Worm (Caenorhabditis elegans): ENCODE results near the gene C14B1.2.

C14B1.2 gene

DNA sequence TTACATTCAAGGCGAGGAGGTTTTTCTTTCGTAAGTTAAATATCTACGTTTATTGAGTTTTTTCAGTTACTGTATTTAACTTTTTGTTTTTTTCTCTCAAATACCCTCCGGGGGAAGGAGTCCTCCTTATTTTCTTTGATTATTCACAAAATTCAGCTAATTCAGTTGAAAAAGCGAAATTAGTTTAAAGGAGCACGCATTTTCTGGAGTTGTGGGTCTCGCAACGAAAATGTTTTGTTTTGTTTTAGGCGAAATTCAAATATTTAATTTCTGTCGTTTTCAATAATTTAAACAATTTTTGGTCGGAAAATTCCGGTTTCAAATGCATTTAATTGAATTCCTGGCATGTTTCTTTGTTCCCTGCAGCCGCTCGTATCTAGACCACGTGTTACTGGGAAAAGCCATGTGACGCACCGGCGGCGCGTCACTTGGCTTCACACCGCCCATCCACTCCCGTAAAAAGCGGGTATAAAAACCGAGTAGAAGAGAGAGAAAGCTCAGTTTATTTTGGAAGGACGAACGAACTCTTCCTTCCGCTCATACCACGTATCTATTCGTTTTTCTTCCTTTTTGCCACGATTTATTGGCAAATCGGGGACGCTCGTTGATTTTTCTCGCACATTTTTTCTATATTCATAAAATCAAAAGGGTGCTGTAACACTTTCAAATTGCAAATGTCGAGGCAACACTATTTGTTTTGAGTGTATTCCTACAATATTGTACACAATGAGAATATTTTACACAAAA is 33.6 kb downstream of the C14B1.2 start:
- TF ChIP-seq unc-62 (GFP tag; optimal IDR thresholded peaks at IDR 0.05) = no peak

DNA sequence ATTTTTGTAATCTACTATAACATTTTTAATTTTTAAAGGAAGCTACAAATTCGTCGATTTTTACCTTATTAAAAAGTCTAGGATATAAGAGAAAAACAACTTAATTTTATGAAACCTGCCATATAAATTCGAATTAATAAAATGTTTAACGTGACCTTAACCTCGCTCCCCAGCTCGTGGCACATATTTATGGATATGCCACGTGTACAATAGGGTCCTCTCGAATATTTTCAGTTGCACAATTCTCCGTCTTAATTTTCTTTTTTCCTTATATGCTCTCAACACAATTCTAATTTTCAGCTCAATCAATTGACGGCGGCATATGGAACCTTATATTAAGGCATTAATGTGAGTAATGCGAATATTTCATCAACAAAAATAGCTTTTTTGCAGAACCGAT is 34.2 kb downstream of the C14B1.2 start, which contains the start of gene F34D10.4:
F34D10.4 (plus strand) TSS at position 301 of the 400 bp plus-strand sequence.
- no peak for TF ChIP-seq unc-62 (GFP tag; optimal IDR thresholded peaks at IDR 0.05)

DNA sequence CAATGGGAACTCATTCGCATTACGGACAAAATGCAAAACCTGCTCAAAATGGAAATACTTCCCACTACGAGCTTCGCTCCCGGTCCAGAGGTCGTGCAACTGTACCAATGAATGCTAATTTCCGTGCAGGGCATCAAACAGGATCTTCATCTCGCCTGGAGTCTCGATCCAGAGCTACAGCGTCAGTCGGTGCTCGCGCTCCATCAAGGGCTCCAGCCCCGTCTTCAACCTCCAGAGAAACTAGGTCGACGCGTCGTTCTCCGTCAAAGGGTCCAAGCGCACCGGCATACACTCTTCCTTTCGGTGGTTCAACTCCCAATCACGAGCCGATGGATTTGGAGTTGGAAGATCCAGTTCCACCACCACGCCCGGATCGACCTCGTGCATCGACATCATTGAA is 35.7 kb downstream of the C14B1.2 start:
- no peak for TF ChIP-seq unc-62 (GFP tag; optimal IDR thresholded peaks at IDR 0.05)

DNA sequence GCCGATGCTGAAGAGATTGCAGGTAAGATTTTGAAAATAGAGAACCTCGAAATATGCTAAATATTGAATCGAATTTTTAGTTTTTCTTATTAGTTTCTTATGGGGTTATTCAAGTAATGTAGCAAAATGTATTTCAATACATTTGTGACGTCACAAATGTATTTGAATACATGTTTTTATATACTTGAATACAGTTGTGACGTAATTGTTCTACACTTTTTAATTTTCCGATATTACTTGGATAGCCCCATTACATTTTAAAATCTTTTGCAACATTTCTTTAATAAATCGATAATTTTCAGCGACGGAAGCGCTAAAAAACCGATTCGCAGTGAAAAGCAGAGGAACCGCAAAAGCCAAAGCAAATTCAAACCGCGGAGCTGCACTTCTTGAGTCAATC is 36.3 kb downstream of the C14B1.2 start:
- TF ChIP-seq unc-62 (GFP tag; optimal IDR thresholded peaks at IDR 0.05) = no peak

DNA sequence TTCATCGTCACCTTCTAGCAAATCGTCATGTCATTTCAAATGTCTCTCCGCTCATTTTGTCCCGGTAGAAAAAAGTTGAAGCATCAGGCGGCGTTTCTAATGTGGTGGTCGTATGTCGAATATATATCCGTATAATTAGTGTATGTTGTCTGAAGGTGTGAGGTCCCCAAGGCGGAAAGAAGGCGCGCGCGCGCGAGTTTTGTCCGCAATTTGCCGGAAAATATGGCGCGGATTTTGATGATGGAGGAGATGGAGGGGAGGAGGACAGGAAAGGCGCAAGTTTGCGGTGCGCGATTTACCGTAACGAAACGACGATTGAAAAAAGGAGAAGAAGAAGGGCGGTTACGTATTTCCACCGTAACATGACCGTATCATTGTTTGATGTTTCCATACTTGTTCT is 40.0 kb downstream of the C14B1.2 start:
- TF ChIP-seq unc-62 (GFP tag; optimal IDR thresholded peaks at IDR 0.05) = no peak

DNA sequence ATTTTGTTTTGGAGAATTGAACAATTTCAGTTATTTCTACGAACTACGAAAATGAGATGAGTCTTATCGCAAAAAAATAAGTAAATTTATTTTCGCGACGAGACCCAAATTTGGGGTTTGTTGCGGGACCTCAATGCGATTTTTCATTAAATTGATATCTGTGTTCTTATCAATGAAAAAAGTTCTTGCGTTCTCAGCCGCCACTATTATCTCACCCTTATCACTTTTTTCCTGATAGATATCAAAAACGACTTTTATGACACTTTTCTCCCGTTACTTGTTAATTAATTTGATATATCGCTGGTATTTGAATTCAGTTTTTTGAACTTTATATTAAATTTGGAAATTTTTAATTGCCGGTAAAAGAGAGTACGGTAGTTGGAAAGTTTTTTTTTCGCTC is 41.3 kb downstream of the C14B1.2 start:
- TF ChIP-seq unc-62 (GFP tag; optimal IDR thresholded peaks at IDR 0.05) = no peak

DNA sequence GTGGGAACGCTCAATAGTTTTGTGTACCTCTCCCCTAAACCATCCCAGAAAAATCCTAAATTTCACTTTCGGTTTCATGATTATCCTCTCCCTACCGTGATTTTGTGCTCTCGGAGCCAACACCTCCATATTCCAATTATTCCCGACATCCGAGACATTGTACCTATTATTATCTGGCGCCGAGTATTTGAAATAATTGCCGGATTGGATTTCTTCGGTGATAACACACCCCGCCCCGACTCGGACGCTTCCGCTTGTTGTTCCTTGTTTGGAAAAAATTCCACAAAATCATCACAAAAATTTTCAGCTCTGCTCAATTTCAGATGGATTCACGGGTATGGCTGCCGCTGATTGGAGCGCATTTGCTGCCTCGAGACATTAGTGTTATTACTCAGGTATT is 43.1 kb downstream of the C14B1.2 start, which contains the start of gene lin-48:
lin-48 (plus strand) TSS at position 301 of the 400 bp plus-strand sequence.
- TF ChIP-seq unc-62 (GFP tag; optimal IDR thresholded peaks at IDR 0.05) = no peak

All from whole organism, dauer.